Worm (Caenorhabditis elegans): ENCODE results near the gene nas-15.

- no peak for TF ChIP-seq ama-1 (optimal IDR thresholded peaks at IDR 0.05)
- TF ChIP-seq zag-1 (tag; optimal IDR thresholded peaks at IDR 0.05), result peak; percentile 91
- TF ChIP-seq nhr-77 (tag; optimal IDR thresholded peaks at IDR 0.05), result peak; percentile 81
- TF ChIP-seq nhr-6 (tag; optimal IDR thresholded peaks at IDR 0.05), result peak; percentile 82
- TF ChIP-seq fos-1 (tag; optimal IDR thresholded peaks at IDR 0.05), result peak; percentile 97
These were observed 9.4 kb upstream of the nas-15 start, which contains the start of the genes trap-2 and ile-2 for ce11 chrX:768061-768646.
